Worm (Caenorhabditis elegans) whole organism, late embryonic: Measurements from ENCODE around the gene Y37A1A.4.

Experiments used
- C08G9.2 ChIP-seq: sonication (generic microtip); optimal IDR thresholded peaks from 2 replicates; lab custom pipeline; 2016; ENCODE audit warnings: mild to moderate bottlenecking, missing genetic modification characterization, moderate library complexity, missing compliant biosample characterization
- C38D4.7 ChIP-seq: fragments of 200-800 bp; sonication (Bioruptor generic); optimal IDR thresholded peaks from 2 replicates; lab custom pipeline; 2018; ENCODE audit warnings: mild to moderate bottlenecking, missing genetic modification characterization, moderate library complexity, missing compliant biosample characterization
- F13H6.1 ChIP-seq: sonication (generic microtip); optimal IDR thresholded peaks from 2 replicates; lab custom pipeline; 2016; ENCODE audit warnings: missing genetic modification characterization, missing compliant biosample characterization
- K02D7.2 ChIP-seq: sonication (generic microtip); optimal IDR thresholded peaks from 2 replicates; lab custom pipeline; 2017; ENCODE audit warnings: mild to moderate bottlenecking, missing genetic modification characterization, missing compliant biosample characterization
- K09A11.1 ChIP-seq: sonication (generic microtip); optimal IDR thresholded peaks from 2 replicates; lab custom pipeline; 2017; ENCODE audit warnings: antibody characterized with exemption, mild to moderate bottlenecking, missing genetic modification characterization, missing compliant biosample characterization; ENCODE audit not compliant: insufficient read depth
- T23F11.4 ChIP-seq: fragments of 200-800 bp; sonication (Bioruptor generic); optimal IDR thresholded peaks from 2 replicates; lab custom pipeline; 2018; ENCODE audit warnings: mild to moderate bottlenecking, missing genetic modification characterization, missing compliant biosample characterization
- Y22D7AL.16 ChIP-seq: sonication (generic microtip); optimal IDR thresholded peaks from 2 replicates; lab custom pipeline; 2016; ENCODE audit warnings: missing genetic modification characterization, missing compliant biosample characterization
- ahr-1 ChIP-seq: sonication (generic microtip); optimal IDR thresholded peaks from 2 replicates; lab custom pipeline; 2016; ENCODE audit warnings: missing genetic modification characterization, missing compliant biosample characterization
- ceh-14 ChIP-seq: sonication (generic microtip); optimal IDR thresholded peaks from 2 replicates; lab custom pipeline; 2016; ENCODE audit warnings: missing genotype, missing genetic modification characterization, missing compliant biosample characterization
- ceh-2 ChIP-seq: sonication (generic microtip); optimal IDR thresholded peaks from 2 replicates; lab custom pipeline; 2016; ENCODE audit warnings: missing genotype, missing genetic modification characterization, missing compliant biosample characterization
- ceh-22 ChIP-seq: sonication (generic microtip); optimal IDR thresholded peaks from 2 replicates; lab custom pipeline; 2017; ENCODE audit warnings: missing biosample characterization, missing genetic modification characterization
- ceh-30 ChIP-seq: fragments of 150-350 bp; optimal IDR thresholded peaks from 2 replicates; lab custom pipeline; 2014; ENCODE audit warnings: missing biosample characterization, missing genetic modification characterization
- ceh-31 ChIP-seq: sonication (generic microtip); optimal IDR thresholded peaks from 2 replicates; lab custom pipeline; 2016; ENCODE audit warnings: missing genetic modification characterization, missing compliant biosample characterization
- ceh-45 ChIP-seq: fragments of 200-800 bp; sonication (Bioruptor generic); IDR thresholded peaks from 2 replicates; pipeline ENCODE4 v1.3.6; 2022; ENCODE audit warnings: missing genetic modification reagents, missing genetic modification characterization, missing compliant biosample characterization
- ceh-48 ChIP-seq: sonication (generic microtip); optimal IDR thresholded peaks from 2 replicates; lab custom pipeline; 2016; ENCODE audit warnings: missing genetic modification characterization, inconsistent platforms, missing compliant biosample characterization
- ceh-6 ChIP-seq: fragments of 200-800 bp; sonication (Bioruptor generic); optimal IDR thresholded peaks from 2 replicates; lab custom pipeline; 2018; ENCODE audit warnings: mild to moderate bottlenecking, missing genetic modification characterization, missing compliant biosample characterization
- che-1 ChIP-seq: sonication (generic microtip); optimal IDR thresholded peaks from 2 replicates; lab custom pipeline; 2016; ENCODE audit warnings: mild to moderate bottlenecking, missing genetic modification characterization, missing compliant biosample characterization
- dmd-4 ChIP-seq: sonication (generic microtip); optimal IDR thresholded peaks from 2 replicates; lab custom pipeline; 2016; ENCODE audit warnings: borderline replicate concordance, missing genetic modification characterization, missing compliant biosample characterization
- dve-1 ChIP-seq: sonication (generic microtip); optimal IDR thresholded peaks from 2 replicates; lab custom pipeline; 2017; ENCODE audit warnings: antibody characterized with exemption, mild to moderate bottlenecking, missing genetic modification characterization, missing compliant biosample characterization
- ets-4 ChIP-seq: sonication (generic microtip); optimal IDR thresholded peaks from 2 replicates; lab custom pipeline; 2016; ENCODE audit warnings: missing genetic modification characterization, missing compliant biosample characterization
- eyg-1 ChIP-seq: sonication (generic microtip); optimal IDR thresholded peaks from 2 replicates; lab custom pipeline; 2016; ENCODE audit warnings: missing genotype, missing genetic modification characterization, missing compliant biosample characterization
- fax-1 ChIP-seq: sonication (generic microtip); optimal IDR thresholded peaks from 2 replicates; lab custom pipeline; 2016; ENCODE audit warnings: missing genotype, missing genetic modification characterization, missing compliant biosample characterization
- fkh-10 ChIP-seq: fragments of 150-350 bp; optimal IDR thresholded peaks from 2 replicates; lab custom pipeline; 2014; ENCODE audit warnings: missing biosample characterization, missing genetic modification reagents, missing genetic modification characterization
- fkh-6 ChIP-seq: sonication (generic microtip); optimal IDR thresholded peaks from 2 replicates; lab custom pipeline; 2016; ENCODE audit warnings: missing genetic modification characterization, missing compliant biosample characterization
- gmeb-2 ChIP-seq: sonication (generic microtip); optimal IDR thresholded peaks from 2 replicates; lab custom pipeline; 2016; ENCODE audit warnings: missing genetic modification characterization, inconsistent platforms, missing compliant biosample characterization
- hlh-15 ChIP-seq: sonication (generic microtip); optimal IDR thresholded peaks from 2 replicates; lab custom pipeline; 2016; ENCODE audit warnings: missing genetic modification characterization, missing compliant biosample characterization
- hlh-30 ChIP-seq: sonication (generic microtip); optimal IDR thresholded peaks from 2 replicates; lab custom pipeline; 2017; ENCODE audit warnings: antibody characterized with exemption, missing genetic modification characterization, missing compliant biosample characterization; ENCODE audit not compliant: insufficient read depth
- hlh-6 ChIP-seq: sonication (generic microtip); optimal IDR thresholded peaks from 2 replicates; lab custom pipeline; 2016; ENCODE audit warnings: missing genotype, missing genetic modification characterization, missing compliant biosample characterization
- hlh-8 ChIP-seq: sonication (generic microtip); optimal IDR thresholded peaks from 2 replicates; lab custom pipeline; 2016; ENCODE audit warnings: missing genotype, missing genetic modification characterization, missing compliant biosample characterization
- madf-2 ChIP-seq: sonication (generic microtip); optimal IDR thresholded peaks from 2 replicates; lab custom pipeline; 2017; ENCODE audit warnings: missing genetic modification characterization, missing compliant biosample characterization
- nfya-1 ChIP-seq: sonication (generic microtip); optimal IDR thresholded peaks from 2 replicates; lab custom pipeline; 2017; ENCODE audit warnings: missing genetic modification characterization, mild to moderate bottlenecking, missing compliant biosample characterization, antibody characterized with exemption, moderate library complexity
- nhr-232 ChIP-seq: sonication (generic microtip); optimal IDR thresholded peaks from 2 replicates; lab custom pipeline; 2016; ENCODE audit warnings: missing genetic modification characterization, missing compliant biosample characterization
- odd-2 ChIP-seq: sonication (generic microtip); optimal IDR thresholded peaks from 2 replicates; lab custom pipeline; 2017; ENCODE audit warnings: antibody characterized with exemption, mild to moderate bottlenecking, missing genetic modification characterization, missing compliant biosample characterization
- pat-9 ChIP-seq: fragments of 200-800 bp; sonication (Bioruptor generic); optimal IDR thresholded peaks from 2 replicates; lab custom pipeline; 2018; ENCODE audit warnings: mild to moderate bottlenecking, missing genetic modification characterization, moderate library complexity, missing compliant biosample characterization
- pax-1 ChIP-seq: fragments of 150-350 bp; optimal IDR thresholded peaks from 2 replicates; lab custom pipeline; 2014; ENCODE audit warnings: missing biosample characterization, missing genetic modification characterization
- pros-1 ChIP-seq: fragments of 150-350 bp; optimal IDR thresholded peaks from 2 replicates; lab custom pipeline; 2014; ENCODE audit warnings: missing biosample characterization, missing genetic modification reagents, missing genetic modification characterization
- sdc-2 ChIP-seq: sonication (generic microtip); optimal IDR thresholded peaks from 2 replicates; lab custom pipeline; 2016; ENCODE audit warnings: missing genotype, missing genetic modification characterization, missing compliant biosample characterization
- sox-2 ChIP-seq: fragments of 200-800 bp; sonication (Bioruptor generic); IDR thresholded peaks from 2 replicates; pipeline ENCODE4 v1.3.6; 2022; ENCODE audit warnings: missing genetic modification reagents, missing genetic modification characterization, missing compliant biosample characterization
- syd-9 ChIP-seq: sonication (generic microtip); optimal IDR thresholded peaks from 2 replicates; lab custom pipeline; 2016; ENCODE audit warnings: mild to moderate bottlenecking, missing genetic modification characterization, moderate library complexity, missing compliant biosample characterization
- tbx-2 ChIP-seq: sonication (generic microtip); optimal IDR thresholded peaks from 2 replicates; lab custom pipeline; 2016; ENCODE audit warnings: missing genetic modification characterization, missing compliant biosample characterization
- tbx-7 ChIP-seq: sonication (generic microtip); optimal IDR thresholded peaks from 2 replicates; lab custom pipeline; 2016; ENCODE audit warnings: missing genotype, missing genetic modification characterization, missing compliant biosample characterization
- ttx-3 ChIP-seq: sonication (generic microtip); optimal IDR thresholded peaks from 2 replicates; lab custom pipeline; 2016; ENCODE audit warnings: missing genetic modification reagents, missing genetic modification characterization, missing compliant biosample characterization
- unc-3 ChIP-seq, 2 experiments: fragments of 200-800 bp in 1 of 2; sonication (Bioruptor generic) in 1 of 2; sonication (generic microtip) in 1 of 2; conservative IDR thresholded peaks in 1 of 2; optimal IDR thresholded peaks in 1 of 2; 2 replicates each; pipeline versions ENCODE4 v1.3.6 to Lab custom; 2016 to 2022; ENCODE audit warnings: missing compliant biosample characterization in 2 of 2, missing genetic modification characterization in 2 of 2, missing genetic modification reagents in 1 of 2
- unc-42 ChIP-seq: sonication (generic microtip); optimal IDR thresholded peaks from 2 replicates; lab custom pipeline; 2016; ENCODE audit warnings: missing genotype, missing genetic modification characterization, missing compliant biosample characterization
- unc-55 ChIP-seq: sonication (generic microtip); optimal IDR thresholded peaks from 2 replicates; lab custom pipeline; 2017; ENCODE audit warnings: missing biosample characterization, missing genetic modification reagents, missing genetic modification characterization
- unc-86 ChIP-seq: sonication (generic microtip); optimal IDR thresholded peaks from 2 replicates; lab custom pipeline; 2016; ENCODE audit warnings: missing genetic modification characterization, missing compliant biosample characterization
- ztf-16 ChIP-seq: sonication (generic microtip); optimal IDR thresholded peaks from 2 replicates; lab custom pipeline; 2017; ENCODE audit warnings: missing genetic modification characterization, missing compliant biosample characterization

The Y37A1A.4 gene

DNA sequence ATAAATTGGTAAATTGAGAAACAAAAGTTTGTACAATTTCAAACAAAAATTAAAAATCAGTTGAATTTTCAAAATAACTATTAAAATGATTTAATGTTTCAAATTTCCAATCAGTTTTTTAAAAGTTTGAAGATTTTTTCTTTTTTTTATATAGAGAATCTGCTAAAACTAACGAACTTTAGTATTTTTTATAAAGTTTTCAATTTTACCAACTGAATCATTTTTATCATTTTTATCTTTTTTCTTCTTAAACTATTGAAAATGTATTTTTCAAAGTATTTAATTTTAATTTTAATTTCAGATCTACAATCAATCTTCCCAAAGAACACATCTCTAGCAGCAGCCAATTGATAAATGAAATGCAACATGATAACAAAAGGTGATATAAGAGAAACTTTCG lies at the start of gene Y37A1A.4:
Y37A1A.4 (plus strand) TSS at position 301 of the 400 bp plus-strand sequence.
- TF ChIP-seq dve-1 (tag; lab: Kevin White, UChicago) (no peak), ahr-1 (tag; lab: Kevin White, UChicago) (no peak), C38D4.7 (no peak), ceh-45 (no peak), ceh-48 (tag; lab: Kevin White, UChicago) (no peak), F13H6.1 (tag; lab: Kevin White, UChicago) (no peak), sox-2 (GFP tag; lab: Robert Waterston, UW) (no peak), hlh-6 (tag; lab: Kevin White, UChicago) (no peak), ttx-3 (no peak), hlh-15 (tag; lab: Kevin White, UChicago) (no peak), hlh-8 (tag; lab: Kevin White, UChicago) (no peak), ceh-30 (tag; lab: Kevin White, UChicago) (no peak)

DNA sequence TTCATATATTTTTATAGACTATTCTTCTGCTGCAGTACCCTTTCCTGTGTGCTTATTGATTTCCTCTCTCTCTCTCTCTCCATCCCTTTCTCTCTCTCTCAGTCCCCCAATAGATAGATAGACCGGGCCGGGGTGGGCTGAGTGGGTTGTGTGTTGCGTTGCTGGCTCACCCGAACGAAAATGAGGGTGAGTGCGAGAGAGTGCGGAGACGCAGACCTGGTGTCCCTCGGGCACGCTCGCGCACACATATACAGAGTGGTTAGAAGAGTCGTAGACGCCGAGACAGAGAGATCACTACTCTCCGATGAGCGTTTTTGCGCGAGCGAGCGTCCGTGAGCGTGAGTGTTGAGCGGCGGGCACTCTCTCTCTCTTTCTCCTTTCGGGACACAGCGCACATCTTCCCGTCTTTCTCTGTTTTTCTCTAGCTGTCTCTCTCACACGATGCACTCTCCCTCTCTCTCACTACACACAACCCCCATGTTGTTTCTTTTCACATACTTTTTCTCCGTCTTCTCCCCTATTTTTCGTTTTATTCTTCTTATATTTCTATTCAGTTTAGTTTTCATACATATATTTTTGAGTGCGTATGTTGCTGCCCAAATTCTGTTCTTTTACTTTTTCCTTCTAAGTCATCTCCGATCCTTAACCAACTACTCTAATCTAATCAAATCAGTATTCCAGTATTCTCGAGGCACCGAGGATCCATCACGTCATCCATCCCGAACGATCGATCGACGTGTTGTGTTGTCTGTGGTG lies 46.6 kb upstream of the Y37A1A.4 start, which contains the start of gene lin-66:
lin-66 (plus strand) TSS at position 672 of the 756 bp plus-strand sequence.
- TF ChIP-seq nhr-232 (tag; lab: Kevin White, UChicago) (no peak), unc-42 (tag; lab: Kevin White, UChicago) (peak; percentile 82), Y22D7AL.16 (tag; lab: Kevin White, UChicago) (no peak), sdc-2 (tag; lab: Kevin White, UChicago) (peak; percentile 74), syd-9 (tag; lab: Kevin White, UChicago) (peak; percentile 88), che-1 (tag; lab: Kevin White, UChicago) (peak; percentile 48), ceh-2 (tag; lab: Kevin White, UChicago) (peak; percentile 77), K02D7.2 (tag; lab: Kevin White, UChicago) (no peak), unc-55 (peak; percentile 2), pat-9 (tag; lab: Kevin White, UChicago) (peak; percentile 30), unc-86 (tag; lab: Kevin White, UChicago) (peak; percentile 51), C08G9.2 (peak; percentile 47), ceh-48 (tag; lab: Kevin White, UChicago) (peak; percentile 92), hlh-30 (tag; lab: Kevin White, UChicago) (peak; percentile 82), ceh-22 (no peak), ahr-1 (tag; lab: Kevin White, UChicago) (no peak), pros-1 (peak; percentile 95), ets-4 (peak; percentile 74), eyg-1 (peak; percentile 86), sox-2 (GFP tag; lab: Robert Waterston, UW) (no peak), fkh-10 (GFP tag; lab: Kevin White, UChicago) (no peak), ceh-6 (GFP tag; lab: Kevin White, UChicago) (peak; percentile 62), gmeb-2 (tag; lab: Kevin White, UChicago) (no peak), tbx-7 (peak; percentile 42), hlh-8 (tag; lab: Kevin White, UChicago) (peak; percentile 44), ceh-30 (tag; lab: Kevin White, UChicago) (no peak), dmd-4 (tag; lab: Kevin White, UChicago) (peak; percentile 58), K09A11.1 (no peak), ceh-14 (tag; lab: Kevin White, UChicago) (peak; percentile 91), T23F11.4 (GFP tag; lab: Kevin White, UChicago) (peak; percentile 69), odd-2 (tag; lab: Kevin White, UChicago) (no peak), fax-1 (tag; lab: Kevin White, UChicago) (peak; percentile 35), hlh-15 (tag; lab: Kevin White, UChicago) (no peak), nfya-1 (tag; lab: Kevin White, UChicago) (peak; percentile 93), hlh-6 (tag; lab: Kevin White, UChicago) (peak; percentile 53), dve-1 (tag; lab: Kevin White, UChicago) (peak; percentile 27), tbx-2 (tag; lab: Kevin White, UChicago) (peak; percentile 96), fkh-6 (tag; lab: Kevin White, UChicago) (peak; percentile 29), ceh-31 (tag; lab: Kevin White, UChicago) (peak; percentile 97), pax-1 (no peak), ztf-16 (tag; lab: Kevin White, UChicago) (peak; percentile 41), madf-2 (tag; lab: Kevin White, UChicago) (peak; percentile 33), unc-3 (GFP tag; conservative IDR thresholded peaks at IDR 0.05; lab: Robert Waterston, UW) (no peak), unc-3 (tag; optimal IDR thresholded peaks at IDR 0.05; lab: Kevin White, UChicago) (peak; percentile 83)
